Fruit fly (Drosophila melanogaster) whole organism, adult: Measurements from ENCODE around the gene Cap-D2.

Experiments
- CG5204 ChIP-seq: fragments of 200-800 bp; sonication (Bioruptor generic); optimal IDR thresholded peaks from 2 replicates; lab custom pipeline; 2016; ENCODE audit warnings: missing biosample characterization, missing genetic modification characterization
- CG7101 ChIP-seq: fragments of 200-800 bp; sonication (Bioruptor generic); optimal IDR thresholded peaks from 2 replicates; lab custom pipeline; 2018; ENCODE audit warnings: missing biosample characterization, mild to moderate bottlenecking, missing genetic modification characterization, moderate library complexity
- Clk ChIP-seq: fragments of 200-800 bp; sonication (Bioruptor generic); optimal IDR thresholded peaks from 2 replicates; lab custom pipeline; 2017; ENCODE audit warnings: missing biosample characterization, missing genetic modification characterization
- Crg-1 ChIP-seq: fragments of 200-800 bp; sonication (Bioruptor generic); optimal IDR thresholded peaks from 2 replicates; lab custom pipeline; 2016; ENCODE audit warnings: missing biosample characterization, missing genetic modification characterization
- cnc ChIP-seq, 2 experiments: fragments of >200 bp; optimal IDR thresholded peaks; 2 replicates each; lab custom pipeline; 2017
- kay ChIP-seq: fragments of 200-800 bp; sonication (Bioruptor generic); peaks from one replicate; lab custom pipeline; 2016; ENCODE audit warnings: missing biosample characterization, missing genetic modification characterization, borderline replicate concordance
- ovo ChIP-seq: fragments of 200-800 bp; sonication (Bioruptor generic); optimal IDR thresholded peaks from 2 replicates; lab custom pipeline; 2016; ENCODE audit warnings: missing biosample characterization, missing genetic modification characterization
- tj ChIP-seq: fragments of 200-800 bp; sonication (Bioruptor generic); optimal IDR thresholded peaks from 3 replicates; lab custom pipeline; 2017; ENCODE audit warnings: missing biosample characterization, mild to moderate bottlenecking, missing genetic modification characterization, moderate library complexity

dm6 chr3R:29659950-29660349 lies 15.5 kb upstream of the Cap-D2 start, which contains the start of gene Dop1R2:
- no peak for TF ChIP-seq Crg-1 (GFP tag; lab: Kevin White, UChicago)
- no peak for TF ChIP-seq tj
- no peak for TF ChIP-seq kay (GFP tag; lab: Kevin White, UChicago)
- no peak for TF ChIP-seq cnc (optimal IDR thresholded peaks at IDR 0.05; lab: Kevin White, UChicago)
- TF ChIP-seq ovo (GFP tag; lab: Kevin White, UChicago): no peak
- TF ChIP-seq Clk (GFP tag; lab: Kevin White, UChicago): no peak
- no peak for TF ChIP-seq CG5204 (GFP tag; lab: Kevin White, UChicago)
- no peak for TF ChIP-seq CG7101 (tag; lab: Kevin White, UChicago)
